Fruit fly (Drosophila melanogaster) whole organism, embryonic: Measurements from ENCODE around the gene ATPsynepsilonL.

Experiments used
- CG10366 ChIP-seq: fragments of 200-800 bp; sonication (Bioruptor generic); IDR thresholded peaks from 2 replicates; pipeline ENCODE4 v1.3.6; 2022; ENCODE audit warnings: missing biosample characterization, missing genetic modification characterization
- CG10431 ChIP-seq: fragments of 200-800 bp; sonication (Bioruptor generic); optimal IDR thresholded peaks from 3 replicates; lab custom pipeline; 2018; ENCODE audit warnings: missing biosample characterization, mild to moderate bottlenecking, missing genetic modification characterization
- CG10462 ChIP-seq: fragments of 200-800 bp; sonication (Bioruptor generic); optimal IDR thresholded peaks from 2 replicates; lab custom pipeline; 2016; ENCODE audit warnings: missing biosample characterization, missing genetic modification characterization
- CG10565 ChIP-seq: fragments of 200-800 bp; sonication (Bioruptor generic); optimal IDR thresholded peaks from 3 replicates; lab custom pipeline; 2016; ENCODE audit warnings: missing biosample characterization, mild to moderate bottlenecking, missing genetic modification characterization
- CG1233 ChIP-seq: fragments of 200-800 bp; sonication (Bioruptor generic); optimal IDR thresholded peaks from 4 replicates; lab custom pipeline; 2018; ENCODE audit warnings: missing biosample characterization, mild to moderate bottlenecking, missing genetic modification characterization
- CG12769 ChIP-seq: fragments of 200-800 bp; sonication (Bioruptor generic); optimal IDR thresholded peaks from 2 replicates; lab custom pipeline; 2019; ENCODE audit warnings: missing biosample characterization, mild to moderate bottlenecking, missing genetic modification characterization, moderate library complexity
- CG13894 ChIP-seq: fragments of 200-800 bp; sonication (Bioruptor generic); optimal IDR thresholded peaks from 3 replicates; lab custom pipeline; 2018; ENCODE audit warnings: missing biosample characterization, mild to moderate bottlenecking, missing genetic modification characterization, moderate library complexity
- CG14667 ChIP-seq: fragments of 200-800 bp; sonication (Bioruptor generic); IDR thresholded peaks from 2 replicates; pipeline ENCODE4 v1.3.6; 2022; ENCODE audit warnings: missing biosample characterization, missing genetic modification characterization
- CG15073 ChIP-seq: fragments of 200-800 bp; sonication (Bioruptor generic); optimal IDR thresholded peaks from 2 replicates; lab custom pipeline; 2016; ENCODE audit warnings: missing biosample characterization, missing genetic modification characterization
- CG1529 ChIP-seq: fragments of 200-800 bp; sonication (Bioruptor generic); optimal IDR thresholded peaks from 3 replicates; lab custom pipeline; 2018; ENCODE audit warnings: missing biosample characterization, missing genetic modification characterization
- CG1602 ChIP-seq: fragments of 200-800 bp; sonication (Bioruptor generic); optimal IDR thresholded peaks from 3 replicates; lab custom pipeline; 2016; ENCODE audit warnings: missing biosample characterization, missing genetic modification characterization
- CG16813 ChIP-seq: fragments of 200-800 bp; sonication (Bioruptor generic); IDR thresholded peaks from 3 replicates; pipeline ENCODE4 v1.3.6; 2022; ENCODE audit warnings: missing biosample characterization, missing genetic modification characterization; ENCODE audit not compliant: partially characterized antibody
- CG17612 ChIP-seq: fragments of 200-800 bp; sonication (Bioruptor generic); IDR thresholded peaks from 2 replicates; pipeline ENCODE4 v1.3.6; 2022; ENCODE audit warnings: missing biosample characterization, missing genetic modification characterization
- CG17912 ChIP-seq: fragments of 200-800 bp; sonication (Bioruptor generic); optimal IDR thresholded peaks from 2 replicates; lab custom pipeline; 2018; ENCODE audit warnings: missing biosample characterization, mild to moderate bottlenecking, missing genetic modification characterization
- CG30403 ChIP-seq: fragments of 200-800 bp; sonication (Bioruptor generic); optimal IDR thresholded peaks from 3 replicates; lab custom pipeline; 2016; ENCODE audit warnings: missing biosample characterization, missing genetic modification characterization
- CG31224 ChIP-seq: fragments of 200-800 bp; sonication (Bioruptor generic); IDR thresholded peaks from 2 replicates; pipeline ENCODE4 v1.3.6; 2022; ENCODE audit warnings: missing biosample characterization, missing genetic modification characterization
- CG31365 ChIP-seq: fragments of 200-800 bp; sonication (Bioruptor generic); optimal IDR thresholded peaks from 2 replicates; lab custom pipeline; 2018; ENCODE audit warnings: missing biosample characterization, mild to moderate bottlenecking, missing genetic modification characterization
- CG4282 ChIP-seq: fragments of 200-800 bp; sonication (Bioruptor generic); optimal IDR thresholded peaks from 2 replicates; lab custom pipeline; 2016; ENCODE audit warnings: missing biosample characterization, missing genetic modification characterization
- CG6654 ChIP-seq: fragments of 200-800 bp; sonication (Bioruptor generic); optimal IDR thresholded peaks from 2 replicates; lab custom pipeline; 2017; ENCODE audit warnings: missing biosample characterization, mild to moderate bottlenecking, missing genetic modification characterization
- CG7271 ChIP-seq: fragments of 200-800 bp; sonication (Bioruptor generic); optimal IDR thresholded peaks from 2 replicates; lab custom pipeline; 2018; ENCODE audit warnings: missing biosample characterization, mild to moderate bottlenecking, missing genetic modification characterization, moderate library complexity
- CG8478 ChIP-seq: fragments of >200 bp; optimal IDR thresholded peaks from 2 replicates; lab custom pipeline; 2018
- CG8944 ChIP-seq: fragments of 200-800 bp; sonication (Bioruptor generic); optimal IDR thresholded peaks from 3 replicates; lab custom pipeline; 2016; ENCODE audit warnings: missing biosample characterization, missing genetic modification characterization
- CrebB ChIP-seq: fragments of 200-800 bp; sonication (Bioruptor generic); optimal IDR thresholded peaks from 3 replicates; lab custom pipeline; 2018; ENCODE audit warnings: missing biosample characterization, mild to moderate bottlenecking, missing genetic modification characterization
- Doc2 ChIP-seq: fragments of 200-800 bp; sonication (Bioruptor generic); IDR thresholded peaks from 2 replicates; pipeline ENCODE4 v1.3.6; 2022; ENCODE audit warnings: missing biosample characterization, missing genetic modification characterization
- HLHmδ ChIP-seq: fragments of 200-800 bp; sonication (Bioruptor generic); optimal IDR thresholded peaks from 2 replicates; lab custom pipeline; 2018; ENCODE audit warnings: missing biosample characterization, mild to moderate bottlenecking, missing genetic modification characterization, moderate library complexity
- Hmx ChIP-seq: fragments of 200-800 bp; sonication (Bioruptor generic); optimal IDR thresholded peaks from 2 replicates; lab custom pipeline; 2016; ENCODE audit warnings: missing biosample characterization, missing genetic modification characterization
- Lpt ChIP-seq: fragments of >200 bp; optimal IDR thresholded peaks from 2 replicates; lab custom pipeline; 2018; ENCODE audit warnings: missing biosample characterization, missing genetic modification characterization
- Mrtf ChIP-seq: fragments of 200-800 bp; sonication (Bioruptor generic); IDR thresholded peaks from 3 replicates; pipeline ENCODE4 v1.3.6; 2022; ENCODE audit warnings: missing biosample characterization, missing genetic modification characterization
- Opbp ChIP-seq: fragments of 200-800 bp; sonication (Bioruptor generic); IDR thresholded peaks from 3 replicates; pipeline ENCODE4 v1.3.6; 2022; ENCODE audit warnings: missing biosample characterization, missing genetic modification characterization; ENCODE audit not compliant: partially characterized antibody
- Rfx ChIP-seq: fragments of 200-800 bp; sonication (Bioruptor generic); IDR thresholded peaks from 2 replicates; pipeline ENCODE4 v1.3.6; 2022; ENCODE audit warnings: missing biosample characterization, missing genetic modification characterization
- Sox100B ChIP-seq: fragments of 200-800 bp; sonication (Bioruptor generic); optimal IDR thresholded peaks from 3 replicates; lab custom pipeline; 2018; ENCODE audit warnings: missing biosample characterization, mild to moderate bottlenecking, missing genetic modification characterization
- TFAM ChIP-seq: fragments of 200-800 bp; sonication (Bioruptor generic); optimal IDR thresholded peaks from 2 replicates; lab custom pipeline; 2017; ENCODE audit warnings: missing biosample characterization, missing genetic modification characterization, inconsistent platforms
- amos ChIP-seq: fragments of 200-800 bp; sonication (Bioruptor generic); IDR thresholded peaks from 2 replicates; pipeline ENCODE4 v1.3.6; 2022; ENCODE audit warnings: missing biosample characterization, missing genetic modification characterization; ENCODE audit not compliant: partially characterized antibody
- ap ChIP-seq: fragments of 200-800 bp; sonication (Bioruptor generic); IDR thresholded peaks from 2 replicates; pipeline ENCODE4 v1.3.6; 2022; ENCODE audit warnings: missing biosample characterization, missing genetic modification characterization
- cas ChIP-seq: fragments of 200-800 bp; sonication (Bioruptor generic); IDR thresholded peaks from 2 replicates; pipeline ENCODE4 v1.3.6; 2022; ENCODE audit warnings: missing biosample characterization, missing genetic modification characterization
- caup ChIP-seq: fragments of 200-800 bp; sonication (Bioruptor generic); optimal IDR thresholded peaks from 3 replicates; lab custom pipeline; 2017; ENCODE audit warnings: missing biosample characterization, mild to moderate bottlenecking, missing genetic modification characterization, moderate library complexity; ENCODE audit not compliant: severe bottlenecking
- chn ChIP-seq: fragments of 200-800 bp; sonication (Bioruptor generic); optimal IDR thresholded peaks from 2 replicates; lab custom pipeline; 2016; ENCODE audit warnings: missing biosample characterization, missing genetic modification characterization
- dm ChIP-seq: fragments of 200-800 bp; sonication (Bioruptor generic); optimal IDR thresholded peaks from 3 replicates; lab custom pipeline; 2016; ENCODE audit warnings: missing biosample characterization, missing genetic modification characterization
- fu2 ChIP-seq: fragments of 200-800 bp; sonication (Bioruptor generic); optimal IDR thresholded peaks from 2 replicates; lab custom pipeline; 2016; ENCODE audit warnings: missing biosample characterization, missing genetic modification characterization
- gfzf ChIP-seq: fragments of 200-800 bp; sonication (Bioruptor generic); optimal IDR thresholded peaks from 2 replicates; lab custom pipeline; 2016; ENCODE audit warnings: missing biosample characterization, mild to moderate bottlenecking, missing genetic modification characterization, moderate library complexity
- gsb ChIP-seq: fragments of 200-800 bp; sonication (Bioruptor generic); IDR thresholded peaks from 2 replicates; pipeline ENCODE4 v1.3.6; 2022; ENCODE audit warnings: missing biosample characterization, missing genetic modification characterization
- her ChIP-seq: fragments of 200-800 bp; sonication (Bioruptor generic); optimal IDR thresholded peaks from 2 replicates; lab custom pipeline; 2016; ENCODE audit warnings: missing biosample characterization, missing genetic modification characterization
- lilli ChIP-seq: fragments of 200-800 bp; sonication (Bioruptor generic); optimal IDR thresholded peaks from 3 replicates; lab custom pipeline; 2016; ENCODE audit warnings: missing biosample characterization, missing genetic modification characterization
- mld ChIP-seq: fragments of 200-800 bp; sonication (Bioruptor generic); IDR thresholded peaks from 3 replicates; pipeline ENCODE4 v1.3.6; 2022; ENCODE audit warnings: missing biosample characterization, missing genetic modification characterization; ENCODE audit not compliant: partially characterized antibody
- seq ChIP-seq: fragments of 200-800 bp; sonication (Bioruptor generic); IDR thresholded peaks from 2 replicates; pipeline ENCODE4 v1.3.6; 2022; ENCODE audit warnings: missing biosample characterization, missing genetic modification characterization
- so ChIP-seq: fragments of 200-800 bp; sonication (Bioruptor generic); IDR thresholded peaks from 3 replicates; pipeline ENCODE4 v1.3.6; 2022; ENCODE audit warnings: missing biosample characterization, missing genetic modification characterization
- sr ChIP-seq: fragments of 200-800 bp; sonication (Bioruptor generic); IDR thresholded peaks from 3 replicates; pipeline ENCODE4 v1.3.6; 2022; ENCODE audit warnings: missing biosample characterization, missing genetic modification characterization
- toy ChIP-seq: fragments of 200-800 bp; sonication (Bioruptor generic); IDR thresholded peaks from 2 replicates; pipeline ENCODE4 v1.3.6; 2022; ENCODE audit warnings: missing biosample characterization, missing genetic modification characterization
- ttk ChIP-seq: fragments of 200-800 bp; sonication (Bioruptor generic); IDR thresholded peaks from 2 replicates; pipeline ENCODE4 v2.1.2; 2022; ENCODE audit warnings: missing biosample characterization, missing genetic modification characterization
- usp ChIP-seq: fragments of >200 bp; optimal IDR thresholded peaks from 2 replicates; lab custom pipeline; 2017; ENCODE audit warnings: missing biosample characterization, missing genetic modification characterization
- vvl ChIP-seq: fragments of 200-800 bp; sonication (Bioruptor generic); IDR thresholded peaks from 2 replicates; pipeline ENCODE4 v1.3.6; 2022; ENCODE audit warnings: missing biosample characterization, missing genetic modification characterization
- yki ChIP-seq: fragments of >200 bp; optimal IDR thresholded peaks from 3 replicates; lab custom pipeline; 2018

ATPsynepsilonL gene

DNA sequence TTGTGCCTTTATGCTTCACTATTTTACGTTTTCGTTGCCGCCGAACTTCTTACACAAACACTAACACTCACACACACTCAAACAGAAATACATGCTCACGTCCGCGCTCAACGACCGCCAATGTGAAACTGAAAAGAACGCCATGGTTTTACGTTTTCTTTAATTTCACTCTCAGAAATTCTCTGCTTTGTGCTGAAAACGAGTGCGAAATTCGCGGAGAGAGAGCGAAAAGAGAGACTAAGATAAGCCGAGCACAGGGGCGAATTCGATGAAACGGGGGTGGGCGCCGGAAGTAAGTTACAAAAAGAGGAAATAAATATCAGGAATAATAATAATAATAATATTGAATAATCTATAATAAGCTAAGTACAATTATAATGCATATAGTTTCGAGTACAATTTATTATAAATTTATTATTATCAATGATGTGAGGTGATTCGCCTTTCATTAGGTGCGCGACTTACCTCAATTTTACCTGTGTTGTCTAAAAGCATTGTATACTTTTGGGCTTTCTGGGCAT lies 48.8 kb downstream of the ATPsynepsilonL start, which contains the start of gene Best1 (continued):
- peak; percentile 94 for TF ChIP-seq caup (GFP tag; lab: Kevin White, UChicago)
- peak; percentile 16 for TF ChIP-seq HLHmδ (GFP tag; lab: Kevin White, UChicago)
- TF ChIP-seq CG12769 (tag; lab: Kevin White, UChicago): peak; percentile 89
- peak; percentile 84 for TF ChIP-seq amos (GFP tag; lab: Robert Waterston, UW)
- TF ChIP-seq Lpt (GFP tag; lab: Kevin White, UChicago): no peak
- peak; percentile 30 for TF ChIP-seq CG17912
- TF ChIP-seq vvl (GFP tag; lab: Robert Waterston, UW): peak; percentile 96
- peak; percentile 75; the same call in 2 of the 3 replicates for TF ChIP-seq sr (GFP tag; lab: Robert Waterston, UW)
- peak; percentile 93 for TF ChIP-seq CG13894
- TF ChIP-seq gsb: peak; percentile 91
- TF ChIP-seq dm (GFP tag; lab: Kevin White, UChicago): peak; percentile 33
- TF ChIP-seq Hmx (GFP tag; lab: Kevin White, UChicago): no peak
- TF ChIP-seq TFAM (GFP tag; lab: Kevin White, UChicago): peak; percentile 23
- TF ChIP-seq CG8944: peak; percentile 65
- TF ChIP-seq CG1602 (GFP tag; lab: Kevin White, UChicago): peak; percentile 80
- TF ChIP-seq CG10366 (GFP tag; lab: Robert Waterston, UW): peak; percentile 91
- TF ChIP-seq CG14667 (GFP tag; lab: Robert Waterston, UW): peak; percentile 89
- TF ChIP-seq lilli (GFP tag; lab: Kevin White, UChicago): peak; percentile 85
- TF ChIP-seq mld (GFP tag; lab: Robert Waterston, UW): no peak
- peak; percentile 87 for TF ChIP-seq CG31224 (GFP tag; lab: Robert Waterston, UW)
- peak; percentile 89 for TF ChIP-seq cas (GFP tag; lab: Robert Waterston, UW)
- TF ChIP-seq her (GFP tag; lab: Kevin White, UChicago): peak; percentile 40
- peak; percentile 65 for TF ChIP-seq Doc2 (GFP tag; lab: Robert Waterston, UW)
- TF ChIP-seq CG15073: peak; percentile 41
- peak; percentile 87 for TF ChIP-seq Sox100B
- TF ChIP-seq CG1529 (GFP tag; lab: Kevin White, UChicago): peak; percentile 83
- TF ChIP-seq CG10462 (GFP tag; lab: Kevin White, UChicago): peak; percentile 61
- TF ChIP-seq CrebB: peak; percentile 88
- peak; percentile 72 for TF ChIP-seq CG31365
- peak; percentile 89 for TF ChIP-seq ttk (GFP tag; lab: Robert Waterston, UW)
- TF ChIP-seq gfzf (GFP tag; lab: Kevin White, UChicago): no peak
- TF ChIP-seq toy (GFP tag; lab: Robert Waterston, UW): peak; percentile 84
- TF ChIP-seq CG6654 (GFP tag; lab: Kevin White, UChicago): peak; percentile 55
- TF ChIP-seq ap: peak; percentile 85
- peak; percentile 26 for TF ChIP-seq CG4282 (GFP tag; lab: Kevin White, UChicago)
- peak; percentile 90 for TF ChIP-seq CG1233 (GFP tag; lab: Kevin White, UChicago)
- TF ChIP-seq Opbp (GFP tag; lab: Robert Waterston, UW): peak; percentile 87
- no peak for TF ChIP-seq CG10565
- no peak for TF ChIP-seq CG8478 (lab: Kevin White, UChicago)
- peak; percentile 89 for TF ChIP-seq Mrtf (GFP tag; lab: Robert Waterston, UW)
- TF ChIP-seq so (GFP tag; lab: Robert Waterston, UW): peak; percentile 90
- TF ChIP-seq CG30403 (GFP tag; lab: Kevin White, UChicago): peak; percentile 91
- peak; percentile 61 for TF ChIP-seq yki (lab: Kevin White, UChicago)
- TF ChIP-seq CG16813: peak; percentile 89
- TF ChIP-seq CG10431 (GFP tag; lab: Kevin White, UChicago): peak; percentile 77
- TF ChIP-seq chn: peak; percentile 54
- TF ChIP-seq CG7271 (tag; lab: Kevin White, UChicago): peak; percentile 68
- TF ChIP-seq Rfx (GFP tag; lab: Robert Waterston, UW): peak; percentile 98
- TF ChIP-seq seq (GFP tag; lab: Robert Waterston, UW): peak; percentile 80
- no peak for TF ChIP-seq usp (GFP tag; lab: Kevin White, UChicago)
- TF ChIP-seq CG17612 (GFP tag; lab: Robert Waterston, UW): peak; percentile 83
- peak; percentile 38 for TF ChIP-seq fu2 (GFP tag; lab: Kevin White, UChicago)
